Worm (Caenorhabditis elegans) whole organism, L2 larva: ENCODE measurements around the gene F23F1.6.

Source experiments
- fos-1 ChIP-seq: fragments of 150-350 bp; optimal IDR thresholded peaks from 2 replicates; lab custom pipeline; 2014; ENCODE audit warnings: missing biosample characterization, missing genetic modification characterization
- lin-13 ChIP-seq: fragments of 150-350 bp; optimal IDR thresholded peaks from 2 replicates; lab custom pipeline; 2014; ENCODE audit warnings: missing biosample characterization, missing genetic modification reagents, missing genetic modification characterization
- lsy-2 ChIP-seq, 2 experiments: fragments of 150-350 bp in 1 of 2; sonication (generic microtip) in 1 of 2; optimal IDR thresholded peaks; 2 replicates each; lab custom pipeline; 2014 to 2017; ENCODE audit warnings: missing biosample characterization in 2 of 2, missing genetic modification characterization in 2 of 2
- nhr-77 ChIP-seq: fragments of 150-350 bp; optimal IDR thresholded peaks from 2 replicates; lab custom pipeline; 2014; ENCODE audit warnings: missing biosample characterization, missing genetic modification characterization
- skn-1 ChIP-seq: sonication (generic microtip); optimal IDR thresholded peaks from 2 replicates; lab custom pipeline; 2017; ENCODE audit warnings: missing biosample characterization, missing genetic modification characterization
- unc-62 ChIP-seq: fragments of 150-350 bp; optimal IDR thresholded peaks from 2 replicates; lab custom pipeline; 2014; ENCODE audit warnings: missing biosample characterization, missing genetic modification reagents, missing genetic modification characterization
- ztf-11 ChIP-seq: sonication (generic microtip); optimal IDR thresholded peaks from 2 replicates; lab custom pipeline; 2017; ENCODE audit warnings: missing biosample characterization, missing genetic modification characterization

ce11 chrII:86794-87193 is 49.7 kb upstream of the F23F1.6 start:
- TF ChIP-seq lsy-2 (tag; optimal IDR thresholded peaks at IDR 0.05; lab: Kevin White, UChicago) (no peak), fos-1 (no peak), lin-13 (GFP tag; lab: Kevin White, UChicago) (no peak), nhr-77 (tag; lab: Kevin White, UChicago) (no peak), unc-62 (GFP tag; lab: Kevin White, UChicago) (no peak), ztf-11 (no peak), skn-1 (tag; lab: Kevin White, UChicago) (no peak)
